Worm (Caenorhabditis elegans) whole organism, L2 larva: ENCODE results near the gene C13F10.8.

ENCODE experiments used
- C34F6.9 ChIP-seq: fragments of 150-350 bp; optimal IDR thresholded peaks from 2 replicates; lab custom pipeline; 2014; ENCODE audit warnings: missing biosample characterization, missing genetic modification characterization
- F13H6.1 ChIP-seq: sonication (generic microtip); optimal IDR thresholded peaks from 2 replicates; lab custom pipeline; 2016; ENCODE audit warnings: missing genetic modification characterization, missing compliant biosample characterization
- R02D3.7 ChIP-seq: fragments of 150-350 bp; optimal IDR thresholded peaks from 2 replicates; lab custom pipeline; 2014; ENCODE audit warnings: missing biosample characterization, missing genetic modification characterization
- Y55F3AM.14 ChIP-seq: fragments of 200-800 bp; sonication (Bioruptor generic); optimal IDR thresholded peaks from 2 replicates; lab custom pipeline; 2018; ENCODE audit warnings: mild to moderate bottlenecking, missing genetic modification characterization, missing compliant biosample characterization
- alr-1 ChIP-seq: fragments of 150-350 bp; optimal IDR thresholded peaks from 2 replicates; lab custom pipeline; 2014; ENCODE audit warnings: missing biosample characterization, missing genetic modification characterization
- aly-2 ChIP-seq: fragments of 150-350 bp; optimal IDR thresholded peaks from 2 replicates; lab custom pipeline; 2014; ENCODE audit warnings: missing biosample characterization, missing genetic modification characterization
- ama-1 ChIP-seq: fragments of 150-350 bp; optimal IDR thresholded peaks from 2 replicates; lab custom pipeline; 2018; ENCODE audit warnings: inconsistent platforms
- blmp-1 ChIP-seq: sonication (generic microtip); optimal IDR thresholded peaks from 2 replicates; lab custom pipeline; 2017; ENCODE audit warnings: missing genetic modification characterization, mild to moderate bottlenecking, missing compliant biosample characterization, antibody characterized with exemption, moderate library complexity; ENCODE audit not compliant: insufficient read depth
- ceh-82 ChIP-seq: fragments of 150-350 bp; optimal IDR thresholded peaks from 2 replicates; lab custom pipeline; 2014; ENCODE audit warnings: missing biosample characterization, missing genetic modification characterization
- crh-2 ChIP-seq: sonication (generic microtip); optimal IDR thresholded peaks from 2 replicates; lab custom pipeline; 2017; ENCODE audit warnings: missing biosample characterization, missing genetic modification characterization
- egl-27 ChIP-seq: sonication (generic microtip); optimal IDR thresholded peaks from 3 replicates; lab custom pipeline; 2017; ENCODE audit warnings: missing biosample characterization, missing genetic modification reagents, missing genetic modification characterization
- elt-1 ChIP-seq: fragments of 150-350 bp; optimal IDR thresholded peaks from 2 replicates; lab custom pipeline; 2014; ENCODE audit warnings: missing biosample characterization, missing genetic modification characterization
- elt-3 ChIP-seq: sonication (generic microtip); optimal IDR thresholded peaks from 2 replicates; lab custom pipeline; 2017; ENCODE audit warnings: missing biosample characterization, missing genetic modification characterization
- fos-1 ChIP-seq: fragments of 150-350 bp; optimal IDR thresholded peaks from 2 replicates; lab custom pipeline; 2014; ENCODE audit warnings: missing biosample characterization, missing genetic modification characterization
- gmeb-1 ChIP-seq: fragments of 150-350 bp; optimal IDR thresholded peaks from 2 replicates; lab custom pipeline; 2014; ENCODE audit warnings: missing biosample characterization, missing genetic modification characterization
- lin-13 ChIP-seq: fragments of 150-350 bp; optimal IDR thresholded peaks from 2 replicates; lab custom pipeline; 2014; ENCODE audit warnings: missing biosample characterization, missing genetic modification reagents, missing genetic modification characterization
- lsy-2 ChIP-seq, 2 experiments: fragments of 150-350 bp in 1 of 2; sonication (generic microtip) in 1 of 2; optimal IDR thresholded peaks; 2 replicates each; lab custom pipeline; 2014 to 2017; ENCODE audit warnings: missing biosample characterization in 2 of 2, missing genetic modification characterization in 2 of 2
- mab-5 ChIP-seq: fragments of 150-350 bp; optimal IDR thresholded peaks from 2 replicates; lab custom pipeline; 2014; ENCODE audit warnings: missing biosample characterization, missing genetic modification characterization
- mdl-1 ChIP-seq, 2 experiments: fragments of 150-350 bp in 1 of 2; sonication (generic microtip) in 1 of 2; optimal IDR thresholded peaks; 2 replicates each; lab custom pipeline; 2017; ENCODE audit warnings: missing biosample characterization in 2 of 2, missing genetic modification characterization in 2 of 2
- nhr-10 ChIP-seq: sonication (generic microtip); optimal IDR thresholded peaks from 2 replicates; lab custom pipeline; 2017; ENCODE audit warnings: missing biosample characterization, missing genetic modification characterization
- nhr-11 ChIP-seq: fragments of 150-350 bp; optimal IDR thresholded peaks from 2 replicates; lab custom pipeline; 2014; ENCODE audit warnings: missing biosample characterization, missing genetic modification characterization
- nhr-12 ChIP-seq: fragments of 150-350 bp; optimal IDR thresholded peaks from 2 replicates; lab custom pipeline; 2014; ENCODE audit warnings: missing biosample characterization, missing genetic modification characterization
- nhr-129 ChIP-seq: fragments of 150-350 bp; optimal IDR thresholded peaks from 2 replicates; lab custom pipeline; 2014; ENCODE audit warnings: missing biosample characterization, missing genetic modification characterization
- nhr-21 ChIP-seq: fragments of 150-350 bp; optimal IDR thresholded peaks from 2 replicates; lab custom pipeline; 2014; ENCODE audit warnings: missing biosample characterization, missing genetic modification characterization
- nhr-23 ChIP-seq: fragments of 150-350 bp; optimal IDR thresholded peaks from 2 replicates; lab custom pipeline; 2014; ENCODE audit warnings: missing biosample characterization, missing genetic modification reagents, missing genetic modification characterization
- nhr-237 ChIP-seq: fragments of 150-350 bp; optimal IDR thresholded peaks from 2 replicates; lab custom pipeline; 2014; ENCODE audit warnings: missing biosample characterization, missing genetic modification characterization
- nhr-25 ChIP-seq: fragments of 150-350 bp; sonication (generic microtip); optimal IDR thresholded peaks from 3 replicates; lab custom pipeline; 2014; ENCODE audit warnings: missing biosample characterization, missing genetic modification characterization
- nhr-77 ChIP-seq: fragments of 150-350 bp; optimal IDR thresholded peaks from 2 replicates; lab custom pipeline; 2014; ENCODE audit warnings: missing biosample characterization, missing genetic modification characterization
- peb-1 ChIP-seq: fragments of 150-350 bp; optimal IDR thresholded peaks from 2 replicates; lab custom pipeline; 2014; ENCODE audit warnings: missing biosample characterization, missing genetic modification characterization
- skn-1 ChIP-seq: sonication (generic microtip); optimal IDR thresholded peaks from 2 replicates; lab custom pipeline; 2017; ENCODE audit warnings: missing biosample characterization, missing genetic modification characterization
- sma-3 ChIP-seq: sonication (generic microtip); optimal IDR thresholded peaks from 2 replicates; lab custom pipeline; 2016; ENCODE audit warnings: missing genetic modification reagents, missing genetic modification characterization, missing compliant biosample characterization
- sma-9 ChIP-seq, 2 experiments: fragments of 150-350 bp in 1 of 2; sonication (generic microtip) in 1 of 2; optimal IDR thresholded peaks; 2 replicates each; lab custom pipeline; 2014 to 2016; ENCODE audit warnings: missing genetic modification characterization in 2 of 2, mild to moderate bottlenecking in 1 of 2, missing biosample characterization in 1 of 2, missing compliant biosample characterization in 1 of 2, missing genetic modification reagents in 1 of 2, moderate library complexity in 1 of 2
- snpc-4 ChIP-seq: fragments of 150-350 bp; optimal IDR thresholded peaks from 2 replicates; lab custom pipeline; 2014; ENCODE audit warnings: missing biosample characterization, missing genetic modification characterization
- unc-55 ChIP-seq: fragments of 150-350 bp; sonication (generic microtip); optimal IDR thresholded peaks from 3 replicates; lab custom pipeline; 2014; ENCODE audit warnings: missing biosample characterization, missing genetic modification reagents, missing genetic modification characterization
- ztf-1 ChIP-seq: fragments of 200-800 bp; sonication (Bioruptor generic); conservative IDR thresholded peaks from 2 replicates; pipeline ENCODE4 v1.3.6; 2022; ENCODE audit warnings: missing genetic modification characterization, missing compliant biosample characterization
- ztf-11 ChIP-seq: sonication (generic microtip); optimal IDR thresholded peaks from 2 replicates; lab custom pipeline; 2017; ENCODE audit warnings: missing biosample characterization, missing genetic modification characterization

Gene C13F10.8

ce11 chrV:7201353-7201752 lies 19.5 kb downstream of the C13F10.8 start:
- TF ChIP-seq nhr-237 (tag; lab: Kevin White, UChicago) (no peak), nhr-23 (no peak)

DNA sequence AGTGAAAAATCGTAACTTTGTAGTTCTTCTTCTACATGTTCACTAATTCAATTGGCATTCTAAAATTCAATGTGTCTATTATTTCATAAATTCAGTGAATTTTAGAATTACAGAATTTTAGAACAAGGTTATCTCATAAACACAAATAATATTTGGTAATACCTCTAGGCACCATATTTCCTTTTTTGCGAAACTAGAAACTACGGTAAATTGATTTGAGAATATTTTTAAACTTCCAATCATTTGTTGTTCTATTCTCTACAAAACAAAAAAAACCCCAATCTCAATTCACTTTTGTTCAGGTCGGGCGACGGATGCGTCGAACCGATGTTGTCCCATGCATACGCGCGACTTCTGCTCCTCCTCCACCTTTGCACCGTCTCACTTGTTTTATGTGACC lies 20.9 kb downstream of the C13F10.8 start, which contains the start of gene F09G2.1:
Gene F09G2.1 (plus strand): TSS at position 301 of the 400 bp plus-strand sequence.
- TF ChIP-seq nhr-10 (tag; lab: Kevin White, UChicago): no peak

DNA sequence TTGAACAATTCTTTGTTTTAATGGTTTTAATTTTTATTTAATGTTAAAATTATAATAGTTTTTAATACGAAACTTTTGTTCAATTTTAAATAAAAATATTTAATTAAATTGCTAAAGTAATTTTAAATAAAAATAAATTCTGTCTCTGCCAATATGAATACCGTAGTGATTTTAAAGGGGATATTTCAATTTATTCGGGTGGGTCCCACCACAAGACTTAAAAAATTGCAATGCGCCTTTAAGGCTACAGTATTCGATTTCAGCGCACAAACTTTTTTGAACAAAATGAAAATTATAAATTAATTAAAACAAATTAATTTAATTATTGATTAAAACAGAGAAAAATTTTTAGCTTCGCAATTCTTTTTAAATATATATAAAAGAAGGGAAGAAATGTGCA lies 21.7 kb downstream of the C13F10.8 start:
- TF ChIP-seq nhr-21 (tag; lab: Kevin White, UChicago) (no peak), blmp-1 (tag; lab: Kevin White, UChicago) (no peak), ztf-11 (tag; lab: Kevin White, UChicago) (no peak), nhr-77 (tag; lab: Kevin White, UChicago) (no peak), nhr-12 (no peak), nhr-11 (tag; lab: Kevin White, UChicago) (no peak), alr-1 (tag; lab: Kevin White, UChicago) (no peak), ztf-1 (GFP tag; lab: Robert Waterston, UW) (no peak), nhr-25 (tag; lab: Kevin White, UChicago) (no peak), mdl-1 (tag; optimal IDR thresholded peaks at IDR 0.05; lab: Kevin White, UChicago) (no peak), Y55F3AM.14 (GFP tag; lab: Kevin White, UChicago) (no peak), nhr-10 (tag; lab: Kevin White, UChicago) (no peak)

- TF ChIP-seq nhr-10 (tag; lab: Kevin White, UChicago) (no peak), sma-9 (GFP tag; optimal IDR thresholded peaks at IDR 0.05; lab: Kevin White, UChicago) (peak; percentile 14), sma-9 (tag; optimal IDR thresholded peaks at IDR 0.05; lab: Kevin White, UChicago) (no peak), fos-1 (tag; lab: Kevin White, UChicago) (peak; percentile 83), ama-1 (lab: Kevin White, UChicago) (peak; percentile 65), sma-3 (GFP tag; lab: Kevin White, UChicago) (peak; percentile 6), ztf-11 (tag; lab: Kevin White, UChicago) (no peak), nhr-129 (tag; lab: Kevin White, UChicago) (peak; percentile 18), gmeb-1 (tag; lab: Kevin White, UChicago) (peak; percentile 4), nhr-12 (no peak), crh-2 (tag; lab: Kevin White, UChicago) (peak; percentile 67), nhr-25 (tag; lab: Kevin White, UChicago) (no peak), F13H6.1 (tag; lab: Kevin White, UChicago) (peak; percentile 20)
Observed at ce11 chrV:7198403-7198802, 22.4 kb downstream of the C13F10.8 start.

DNA sequence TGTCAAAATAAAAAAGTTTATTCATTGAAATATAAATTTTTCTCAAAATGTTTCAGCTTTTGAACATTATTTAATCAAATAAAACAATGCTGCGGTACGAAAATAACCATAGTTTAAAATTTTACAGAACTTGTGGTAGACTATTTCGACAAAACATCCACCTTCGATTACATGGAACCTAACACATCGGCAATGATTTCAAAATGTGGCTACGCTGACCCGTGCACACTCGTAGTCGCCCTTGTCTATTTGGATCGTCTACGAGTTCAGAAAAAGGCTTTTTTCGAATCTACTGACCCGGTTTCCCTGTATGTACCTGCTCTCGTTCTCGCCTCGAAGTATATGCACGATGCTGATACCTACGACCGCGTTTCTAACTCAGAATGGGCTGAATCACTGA lies 23.8 kb downstream of the C13F10.8 start:
- no peak for TF ChIP-seq egl-27 (tag; lab: Kevin White, UChicago)
- no peak for TF ChIP-seq alr-1 (tag; lab: Kevin White, UChicago)
- no peak for TF ChIP-seq sma-3 (GFP tag; lab: Kevin White, UChicago)
- TF ChIP-seq sma-9 (GFP tag; optimal IDR thresholded peaks at IDR 0.05; lab: Kevin White, UChicago): no peak
- TF ChIP-seq sma-9 (tag; optimal IDR thresholded peaks at IDR 0.05; lab: Kevin White, UChicago): no peak
- TF ChIP-seq blmp-1 (tag; lab: Kevin White, UChicago): no peak
- no peak for TF ChIP-seq peb-1
- TF ChIP-seq elt-1 (tag; lab: Kevin White, UChicago): no peak
- no peak for TF ChIP-seq ama-1 (lab: Kevin White, UChicago)
- no peak for TF ChIP-seq Y55F3AM.14 (GFP tag; lab: Kevin White, UChicago)
- no peak for TF ChIP-seq snpc-4 (tag; lab: Kevin White, UChicago)

DNA sequence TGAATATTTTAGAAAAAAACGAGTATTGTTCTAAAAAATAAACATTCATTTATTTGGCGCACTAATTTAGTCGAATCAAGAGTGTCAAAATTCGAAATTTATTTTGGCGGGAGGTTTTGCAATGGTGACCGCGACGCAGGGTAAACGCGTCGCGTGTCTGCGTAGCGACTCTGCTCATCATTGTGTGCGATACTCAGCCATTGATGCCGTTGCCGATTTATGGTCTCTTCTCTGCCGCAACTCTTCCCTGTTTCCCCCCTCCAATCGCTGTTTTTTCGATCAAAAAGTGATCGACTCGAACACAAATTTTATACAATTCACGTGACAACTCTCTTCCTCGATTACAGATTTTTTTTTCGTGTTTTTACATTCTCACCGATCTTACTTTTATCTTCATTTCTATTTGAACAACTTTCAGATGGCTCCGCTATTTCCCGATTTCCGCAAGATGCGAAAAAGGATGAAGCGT lies 24.3 kb downstream of the C13F10.8 start, which contains the start of gene F09G2.2:
Gene F09G2.2 (plus strand): TSS at position 419 of the 469 bp plus-strand sequence.
- TF ChIP-seq elt-3 (tag; lab: Kevin White, UChicago) (no peak), mab-5 (tag; lab: Kevin White, UChicago) (peak; percentile 76), crh-2 (tag; lab: Kevin White, UChicago) (peak; percentile 95), unc-55 (peak; percentile 96), gmeb-1 (tag; lab: Kevin White, UChicago) (peak; percentile 90), blmp-1 (tag; lab: Kevin White, UChicago) (peak; percentile 76), nhr-12 (no peak), peb-1 (no peak), R02D3.7 (tag; lab: Kevin White, UChicago) (no peak), alr-1 (tag; lab: Kevin White, UChicago) (no peak), fos-1 (tag; lab: Kevin White, UChicago) (peak; percentile 90), ceh-82 (tag; lab: Kevin White, UChicago) (peak; percentile 47), Y55F3AM.14 (GFP tag; lab: Kevin White, UChicago) (peak; percentile 33), C34F6.9 (tag; lab: Kevin White, UChicago) (peak; percentile 97), snpc-4 (tag; lab: Kevin White, UChicago) (peak; percentile 71), sma-9 (GFP tag; optimal IDR thresholded peaks at IDR 0.05; lab: Kevin White, UChicago) (peak; percentile 93), sma-9 (tag; optimal IDR thresholded peaks at IDR 0.05; lab: Kevin White, UChicago) (no peak), lin-13 (GFP tag; lab: Kevin White, UChicago) (peak; percentile 94), aly-2 (tag; lab: Kevin White, UChicago) (no peak), F13H6.1 (tag; lab: Kevin White, UChicago) (peak; percentile 89), nhr-11 (tag; lab: Kevin White, UChicago) (no peak), ztf-1 (GFP tag; lab: Robert Waterston, UW) (no peak), ztf-11 (tag; lab: Kevin White, UChicago) (no peak), elt-1 (tag; lab: Kevin White, UChicago) (no peak), lsy-2 (tag; optimal IDR thresholded peaks at IDR 0.05; lab: Kevin White, UChicago) (peak; percentile 73 to 92), nhr-25 (tag; lab: Kevin White, UChicago) (peak; percentile 90), ama-1 (lab: Kevin White, UChicago) (peak; percentile 64), skn-1 (tag; lab: Kevin White, UChicago) (no peak), nhr-21 (tag; lab: Kevin White, UChicago) (peak; percentile 88), mdl-1 (tag; optimal IDR thresholded peaks at IDR 0.05; lab: Kevin White, UChicago) (peak in 1 of 2 experiments; percentile 48)
